Fruit fly (Drosophila melanogaster) S2 (cell line): Measurements from ENCODE around the gene CG34117.

Experiments
- CG8478 ChIP-seq: fragments of >200 bp; optimal IDR thresholded peaks from 2 replicates; lab custom pipeline; 2018
- CTCF ChIP-seq, 2 experiments: fragments of >200 bp; optimal IDR thresholded peaks; 2 replicates each; lab custom pipeline; 2018

dm6 chr3R:9434543-9435407, 34.9 kb upstream of the CG34117 start:
- TF ChIP-seq CG8478 (lab: Kevin White, UChicago) (no peak), CTCF (optimal IDR thresholded peaks at IDR 0.05; lab: Kevin White, UChicago) (no peak)
